Worm (Caenorhabditis elegans) whole organism, midembryonic: Measurements from ENCODE around the gene dyla-1.
A peak's percentile ranks its signal among the peaks of the same experiment; 100 is the strongest.

Experiments
- flt-1 ChIP-seq: fragments of 200-800 bp; sonication (Bioruptor generic); IDR thresholded peaks from 2 replicates; pipeline ENCODE4 v1.3.6; 2022; ENCODE audit warnings: missing genetic modification characterization, missing compliant biosample characterization
- ref-1 ChIP-seq: fragments of 200-800 bp; sonication (Bioruptor generic); conservative IDR thresholded peaks from 2 replicates; pipeline ENCODE4 v1.3.6; 2022; ENCODE audit warnings: missing genetic modification reagents, missing genetic modification characterization, missing compliant biosample characterization

DNA sequence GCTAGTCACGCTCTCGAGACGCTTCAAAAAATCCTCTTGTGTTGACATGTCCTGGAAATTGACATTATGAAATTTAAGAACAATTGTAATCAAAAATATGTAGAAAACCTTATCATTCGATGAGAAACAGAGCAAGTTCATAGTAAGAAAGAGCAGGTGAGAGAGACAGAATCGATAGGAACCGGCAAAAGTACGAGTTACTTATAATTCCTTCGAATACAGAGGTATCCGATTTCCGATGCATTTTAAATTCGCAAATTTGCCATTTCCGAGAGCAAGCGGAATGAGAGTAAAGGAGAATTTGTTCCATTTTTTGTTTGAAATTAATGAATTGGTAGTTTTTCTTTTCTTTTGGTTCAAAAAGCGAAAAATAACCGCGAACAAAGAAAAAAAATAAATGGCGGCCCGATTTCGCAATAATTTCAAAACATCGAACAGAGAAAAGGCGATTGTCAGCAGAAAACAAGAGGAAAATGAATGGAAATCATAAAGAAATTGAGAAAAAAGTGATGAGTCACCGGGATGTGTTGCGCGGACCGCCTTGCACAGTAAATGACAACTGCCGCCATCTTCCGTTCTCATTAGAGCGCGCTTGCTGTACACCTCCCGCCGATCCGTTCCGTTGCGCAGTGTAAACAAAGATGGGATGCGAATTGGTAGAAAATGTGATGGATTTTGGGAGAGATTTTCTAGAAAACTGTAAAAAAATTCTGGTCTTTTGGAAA, 27.1 kb upstream of the dyla-1 start, which contains the start of gene cas-1:
- no peak for TF ChIP-seq ref-1
- peak; percentile 32; the same call in 1 of the 2 replicates for TF ChIP-seq flt-1 (GFP tag; lab: Robert Waterston, UW)
